Fruit fly (Drosophila melanogaster) whole organism, embryonic: ENCODE results near the gene asun.
A peak's percentile ranks its signal among the peaks of the same experiment; 100 is the strongest.

ENCODE experiments used
- CG11247 ChIP-seq: fragments of 200-800 bp; sonication (Bioruptor generic); IDR thresholded peaks from 2 replicates; pipeline ENCODE4 v1.3.6; 2022; ENCODE audit warnings: missing biosample characterization, missing genetic modification characterization
- CG11695 ChIP-seq: fragments of 200-800 bp; sonication (Bioruptor generic); IDR thresholded peaks from 3 replicates; pipeline ENCODE4 v1.3.6; 2022; ENCODE audit warnings: missing biosample characterization, missing genetic modification characterization
- CG12104 ChIP-seq: fragments of 200-800 bp; sonication (Bioruptor generic); optimal IDR thresholded peaks from 3 replicates; lab custom pipeline; 2016; ENCODE audit warnings: missing biosample characterization, missing genetic modification characterization
- CG14667 ChIP-seq: fragments of 200-800 bp; sonication (Bioruptor generic); IDR thresholded peaks from 2 replicates; pipeline ENCODE4 v1.3.6; 2022; ENCODE audit warnings: missing biosample characterization, missing genetic modification characterization
- CG15514 ChIP-seq: fragments of 200-800 bp; sonication (Bioruptor generic); optimal IDR thresholded peaks from 3 replicates; lab custom pipeline; 2017; ENCODE audit warnings: missing biosample characterization, missing genetic modification characterization, mild to moderate bottlenecking, moderate library complexity, missing genetic modification reagents
- CG1647 ChIP-seq: fragments of 200-800 bp; sonication (Bioruptor generic); optimal IDR thresholded peaks from 3 replicates; lab custom pipeline; 2016; ENCODE audit warnings: missing biosample characterization, missing genetic modification characterization
- CG17328 ChIP-seq: fragments of 200-800 bp; sonication (Bioruptor generic); IDR thresholded peaks from 2 replicates; pipeline ENCODE4 v1.3.6; 2022; ENCODE audit warnings: missing biosample characterization, missing genetic modification characterization
- CG17568 ChIP-seq: fragments of 200-800 bp; sonication (Bioruptor generic); optimal IDR thresholded peaks from 2 replicates; lab custom pipeline; 2018; ENCODE audit warnings: missing biosample characterization, mild to moderate bottlenecking, missing genetic modification characterization, moderate library complexity
- CG17802 ChIP-seq: fragments of 200-800 bp; sonication (Bioruptor generic); optimal IDR thresholded peaks from 2 replicates; lab custom pipeline; 2018; ENCODE audit warnings: missing biosample characterization, mild to moderate bottlenecking, missing genetic modification characterization, moderate library complexity
- CG18011 ChIP-seq: fragments of 200-800 bp; sonication (Bioruptor generic); optimal IDR thresholded peaks from 2 replicates; lab custom pipeline; 2017; ENCODE audit warnings: missing biosample characterization, missing genetic modification characterization, mild to moderate bottlenecking, moderate library complexity, missing genotype
- CG30020 ChIP-seq: fragments of 200-800 bp; optimal IDR thresholded peaks from 2 replicates; lab custom pipeline; 2019; ENCODE audit warnings: missing biosample characterization, mild to moderate bottlenecking, missing genetic modification characterization, moderate library complexity
- CG31224 ChIP-seq: fragments of 200-800 bp; sonication (Bioruptor generic); IDR thresholded peaks from 2 replicates; pipeline ENCODE4 v1.3.6; 2022; ENCODE audit warnings: missing biosample characterization, missing genetic modification characterization
- CG3995 ChIP-seq: fragments of 200-800 bp; sonication (Bioruptor generic); optimal IDR thresholded peaks from 3 replicates; lab custom pipeline; 2016; ENCODE audit warnings: missing biosample characterization, missing genetic modification characterization
- CG4404 ChIP-seq: fragments of 200-800 bp; sonication (Bioruptor generic); IDR thresholded peaks from 2 replicates; pipeline ENCODE4 v1.3.6; 2022; ENCODE audit warnings: missing biosample characterization, missing genetic modification characterization
- CG4707 ChIP-seq: fragments of 200-800 bp; sonication (Bioruptor generic); optimal IDR thresholded peaks from 2 replicates; lab custom pipeline; 2018; ENCODE audit warnings: missing biosample characterization, mild to moderate bottlenecking, missing genetic modification characterization, moderate library complexity
- CG6813 ChIP-seq: fragments of 200-800 bp; sonication (Bioruptor generic); optimal IDR thresholded peaks from 2 replicates; lab custom pipeline; 2017; ENCODE audit warnings: missing biosample characterization, missing genetic modification characterization, mild to moderate bottlenecking, moderate library complexity, missing genetic modification reagents
- CG8089 ChIP-seq: fragments of 200-800 bp; sonication (Bioruptor generic); optimal IDR thresholded peaks from 3 replicates; lab custom pipeline; 2016; ENCODE audit warnings: missing biosample characterization, missing genetic modification characterization
- CG9727 ChIP-seq: fragments of 200-800 bp; sonication (Bioruptor generic); optimal IDR thresholded peaks from 3 replicates; lab custom pipeline; 2017; ENCODE audit warnings: missing biosample characterization, mild to moderate bottlenecking, missing genetic modification characterization
- CG9817 ChIP-seq: fragments of 200-800 bp; sonication (Bioruptor generic); optimal IDR thresholded peaks from 2 replicates; lab custom pipeline; 2018; ENCODE audit warnings: missing biosample characterization, mild to moderate bottlenecking, missing genetic modification characterization, moderate library complexity
- Drgx ChIP-seq: fragments of 200-800 bp; sonication (Bioruptor generic); IDR thresholded peaks from 2 replicates; pipeline ENCODE4 v1.3.6; 2022; ENCODE audit warnings: missing biosample characterization, missing genetic modification characterization
- Elba2 ChIP-seq: fragments of 200-800 bp; sonication (Bioruptor generic); optimal IDR thresholded peaks from 3 replicates; lab custom pipeline; 2016; ENCODE audit warnings: missing biosample characterization, missing genetic modification characterization
- Gug ChIP-seq: fragments of 200-800 bp; sonication (Bioruptor generic); IDR thresholded peaks from 4 replicates; pipeline ENCODE4 v1.3.6; 2022; ENCODE audit warnings: missing biosample characterization, missing genetic modification characterization
- HLH54F ChIP-seq: fragments of 200-800 bp; sonication (Bioruptor generic); optimal IDR thresholded peaks from 3 replicates; lab custom pipeline; 2016; ENCODE audit warnings: missing biosample characterization, missing genetic modification characterization
- HmgZ ChIP-seq: fragments of 200-800 bp; sonication (Bioruptor generic); optimal IDR thresholded peaks from 2 replicates; lab custom pipeline; 2018; ENCODE audit warnings: missing biosample characterization, mild to moderate bottlenecking, missing genetic modification characterization
- Hsf ChIP-seq: fragments of 200-800 bp; sonication (Bioruptor generic); optimal IDR thresholded peaks from 3 replicates; lab custom pipeline; 2016; ENCODE audit warnings: missing biosample characterization, missing genetic modification characterization
- Meics ChIP-seq: fragments of 200-800 bp; sonication (Bioruptor generic); optimal IDR thresholded peaks from 2 replicates; lab custom pipeline; 2017; ENCODE audit warnings: missing biosample characterization, mild to moderate bottlenecking, missing genetic modification characterization
- Myb ChIP-seq: fragments of 200-800 bp; sonication (Bioruptor generic); optimal IDR thresholded peaks from 2 replicates; lab custom pipeline; 2016; ENCODE audit warnings: missing biosample characterization, missing genetic modification characterization
- Opbp ChIP-seq: fragments of 200-800 bp; sonication (Bioruptor generic); IDR thresholded peaks from 3 replicates; pipeline ENCODE4 v1.3.6; 2022; ENCODE audit warnings: missing biosample characterization, missing genetic modification characterization; ENCODE audit not compliant: partially characterized antibody
- Ptx1 ChIP-seq: fragments of 200-800 bp; sonication (Bioruptor generic); IDR thresholded peaks from 2 replicates; pipeline ENCODE4 v1.3.6; 2022; ENCODE audit warnings: missing biosample characterization, missing genetic modification characterization
- Ravus ChIP-seq: fragments of 200-800 bp; sonication (Bioruptor generic); IDR thresholded peaks from 2 replicates; pipeline ENCODE4 v1.3.6; 2022; ENCODE audit warnings: missing biosample characterization, missing genetic modification characterization
- Vsx1 ChIP-seq: fragments of 200-800 bp; sonication (Bioruptor generic); optimal IDR thresholded peaks from 2 replicates; lab custom pipeline; 2017; ENCODE audit warnings: missing biosample characterization, mild to moderate bottlenecking, missing genetic modification characterization, missing genetic modification reagents
- cad ChIP-seq: fragments of >200 bp; optimal IDR thresholded peaks from 2 replicates; lab custom pipeline; 2017; ENCODE audit warnings: missing biosample characterization, missing genetic modification characterization
- chm ChIP-seq: fragments of 200-800 bp; sonication (Bioruptor generic); IDR thresholded peaks from 2 replicates; pipeline ENCODE4 v1.3.6; 2022; ENCODE audit warnings: missing biosample characterization, missing genetic modification characterization
- crc ChIP-seq: fragments of 200-800 bp; sonication (Bioruptor generic); optimal IDR thresholded peaks from 2 replicates; lab custom pipeline; 2016; ENCODE audit warnings: missing biosample characterization, missing genetic modification characterization
- en ChIP-seq: fragments of 200-800 bp; sonication (Bioruptor generic); optimal IDR thresholded peaks from 2 replicates; lab custom pipeline; 2016; ENCODE audit warnings: missing biosample characterization, missing genetic modification characterization
- gsb-n ChIP-seq: fragments of 200-800 bp; sonication (Bioruptor generic); optimal IDR thresholded peaks from 3 replicates; lab custom pipeline; 2018; ENCODE audit warnings: missing biosample characterization, mild to moderate bottlenecking, missing genetic modification characterization
- hb ChIP-seq: fragments of 200-800 bp; sonication (Bioruptor generic); IDR thresholded peaks from 3 replicates; pipeline ENCODE4 v1.3.6; 2022; ENCODE audit warnings: missing biosample characterization, missing genetic modification characterization; ENCODE audit not compliant: partially characterized antibody
- hbn ChIP-seq: fragments of 200-800 bp; sonication (Bioruptor generic); IDR thresholded peaks from 2 replicates; pipeline ENCODE4 v1.3.6; 2022; ENCODE audit warnings: missing biosample characterization, missing genetic modification characterization; ENCODE audit not compliant: partially characterized antibody
- oc ChIP-seq: fragments of 200-800 bp; sonication (Bioruptor generic); optimal IDR thresholded peaks from 2 replicates; lab custom pipeline; 2018; ENCODE audit warnings: missing biosample characterization, mild to moderate bottlenecking, missing genetic modification characterization, moderate library complexity
- org-1 ChIP-seq: fragments of 200-800 bp; sonication (Bioruptor generic); optimal IDR thresholded peaks from 2 replicates; lab custom pipeline; 2017; ENCODE audit warnings: missing biosample characterization, missing genetic modification characterization
- pho ChIP-seq: fragments of 200-800 bp; sonication (Bioruptor generic); optimal IDR thresholded peaks from 2 replicates; lab custom pipeline; 2016; ENCODE audit warnings: missing biosample characterization, missing genetic modification characterization
- sc ChIP-seq, 3 experiments: fragments of >200 bp in 2 of 3; fragments of 200-800 bp in 1 of 3; sonication (Bioruptor generic) in 1 of 3; optimal IDR thresholded peaks; 2 replicates in 2 of 3; 3 replicates in 1 of 3; lab custom pipeline; 2017; ENCODE audit warnings: mild to moderate bottlenecking in 1 of 3, missing biosample characterization in 1 of 3, missing genetic modification characterization in 1 of 3, missing genetic modification reagents in 1 of 3
- seq ChIP-seq: fragments of 200-800 bp; sonication (Bioruptor generic); IDR thresholded peaks from 2 replicates; pipeline ENCODE4 v1.3.6; 2022; ENCODE audit warnings: missing biosample characterization, missing genetic modification characterization
- stc ChIP-seq: fragments of 200-800 bp; sonication (Bioruptor generic); IDR thresholded peaks from 2 replicates; pipeline ENCODE4 v1.3.6; 2022; ENCODE audit warnings: missing biosample characterization, missing genetic modification characterization
- tap ChIP-seq: fragments of 200-800 bp; optimal IDR thresholded peaks from 3 replicates; lab custom pipeline; 2019; ENCODE audit warnings: missing biosample characterization, mild to moderate bottlenecking, missing genetic modification characterization, moderate library complexity
- tx ChIP-seq: fragments of 200-800 bp; sonication (Bioruptor generic); optimal IDR thresholded peaks from 2 replicates; lab custom pipeline; 2016; ENCODE audit warnings: missing biosample characterization, missing genetic modification characterization
- unpg ChIP-seq: fragments of 200-800 bp; sonication (Bioruptor generic); optimal IDR thresholded peaks from 3 replicates; lab custom pipeline; 2018; ENCODE audit warnings: missing biosample characterization, mild to moderate bottlenecking, missing genetic modification characterization, moderate library complexity
- z ChIP-seq: fragments of 200-800 bp; sonication (Bioruptor generic); IDR thresholded peaks from 3 replicates; pipeline ENCODE4 v1.3.6; 2022; ENCODE audit warnings: missing biosample characterization, missing genetic modification characterization
- zen ChIP-seq: fragments of 200-800 bp; sonication (Bioruptor generic); optimal IDR thresholded peaks from 3 replicates; lab custom pipeline; 2018; ENCODE audit warnings: missing biosample characterization, mild to moderate bottlenecking, missing genetic modification characterization, moderate library complexity

Gene asun

dm6 chr3R:16223252-16224037, 40.6 kb upstream of the asun start (continued):
- TF ChIP-seq Meics (GFP tag; lab: Kevin White, UChicago), result peak; percentile 71
- TF ChIP-seq CG4707 (GFP tag; lab: Kevin White, UChicago), result peak; percentile 32
- no peak for TF ChIP-seq cad (GFP tag; lab: Kevin White, UChicago)
- no peak for TF ChIP-seq CG30020 (tag; lab: Kevin White, UChicago)
- TF ChIP-seq HmgZ (tag; lab: Kevin White, UChicago), result no peak
- TF ChIP-seq Ravus, result no peak
- TF ChIP-seq unpg (GFP tag; lab: Kevin White, UChicago), result peak; percentile 27
- no peak for TF ChIP-seq sc (optimal IDR thresholded peaks at IDR 0.05; lab: Kevin White, UChicago)
- no peak for TF ChIP-seq sc (GFP tag; optimal IDR thresholded peaks at IDR 0.05; lab: Kevin White, UChicago)
- no peak for TF ChIP-seq gsb-n (tag; lab: Kevin White, UChicago)
- peak; percentile 40 for TF ChIP-seq CG15514 (GFP tag; lab: Kevin White, UChicago)
- TF ChIP-seq Opbp, result peak; percentile 60; the same call in 2 of the 3 replicates
- TF ChIP-seq org-1 (GFP tag; lab: Kevin White, UChicago), result peak; percentile 39
- TF ChIP-seq CG4404 (GFP tag; lab: Robert Waterston, UW), result no peak
- TF ChIP-seq CG12104 (GFP tag; lab: Kevin White, UChicago), result no peak
- TF ChIP-seq HLH54F (GFP tag; lab: Kevin White, UChicago), result no peak
- no peak; the same call in 1 of the 2 replicates for TF ChIP-seq Drgx (GFP tag; lab: Robert Waterston, UW)
- no peak for TF ChIP-seq CG18011 (GFP tag; lab: Kevin White, UChicago)
- TF ChIP-seq CG11247 (GFP tag; lab: Robert Waterston, UW), result peak; percentile 43; the same call in 1 of the 2 replicates
- TF ChIP-seq pho (GFP tag; lab: Kevin White, UChicago), result no peak
- 0 out of 2 replicates have a peak, but pooled peaks have one; percentile 6 for TF ChIP-seq stc (GFP tag; lab: Robert Waterston, UW)
- no peak for TF ChIP-seq CG17568 (GFP tag; lab: Kevin White, UChicago)
- no peak for TF ChIP-seq CG3995 (GFP tag; lab: Kevin White, UChicago)
- TF ChIP-seq tx (GFP tag; lab: Kevin White, UChicago), result no peak
- no peak for TF ChIP-seq zen
- TF ChIP-seq Gug (GFP tag; lab: Robert Waterston, UW), result no peak; the same call in 3 of the 4 replicates
- no peak for TF ChIP-seq en (GFP tag; lab: Kevin White, UChicago)
- TF ChIP-seq Elba2 (GFP tag; lab: Kevin White, UChicago), result no peak
- no peak for TF ChIP-seq CG31224 (GFP tag; lab: Robert Waterston, UW)
- no peak for TF ChIP-seq CG17802 (tag; lab: Kevin White, UChicago)
- TF ChIP-seq seq (GFP tag; lab: Robert Waterston, UW), result no peak
- TF ChIP-seq CG9817 (tag; lab: Kevin White, UChicago), result no peak
- TF ChIP-seq hbn (GFP tag; lab: Robert Waterston, UW), result no peak
- TF ChIP-seq CG11695 (GFP tag; lab: Robert Waterston, UW), result 0 out of 3 replicates have a peak, but pooled peaks have one; percentile 25
- no peak for TF ChIP-seq CG6813
- no peak for TF ChIP-seq Ptx1 (GFP tag; lab: Robert Waterston, UW)
- TF ChIP-seq z (GFP tag; lab: Robert Waterston, UW), result peak; percentile 51; the same call in 1 of the 3 replicates
- no peak for TF ChIP-seq Vsx1 (GFP tag; lab: Kevin White, UChicago)
- no peak for TF ChIP-seq CG17328
- TF ChIP-seq CG9727 (GFP tag; lab: Kevin White, UChicago), result peak; percentile 60
- peak; percentile 81 for TF ChIP-seq chm (GFP tag; lab: Robert Waterston, UW)
- no peak for TF ChIP-seq CG1647 (GFP tag; lab: Kevin White, UChicago)
- no peak for TF ChIP-seq Myb (GFP tag; lab: Kevin White, UChicago)
- TF ChIP-seq Hsf (GFP tag; lab: Kevin White, UChicago), result peak; percentile 11
- no peak for TF ChIP-seq CG8089 (GFP tag; lab: Kevin White, UChicago)
- TF ChIP-seq crc (GFP tag; lab: Kevin White, UChicago), result no peak
- peak; percentile 21 for TF ChIP-seq tap
- no peak for TF ChIP-seq hb (GFP tag; lab: Robert Waterston, UW)
- no peak for TF ChIP-seq CG14667
- TF ChIP-seq oc, result no peak
